Worm (Caenorhabditis elegans) whole organism, L1 larva: ENCODE results near the gene ubc-1.
A peak's percentile ranks its signal among the peaks of the same experiment; 100 is the strongest.
"Not testable (repeated sequence)": the region's sequence is repeated elsewhere in the genome, so short reads cannot be mapped to it uniquely, and the experiment has no call there.

Experiments used
- F16B12.6 ChIP-seq: fragments of 150-350 bp; optimal IDR thresholded peaks from 2 replicates; lab custom pipeline; 2014; ENCODE audit warnings: missing biosample characterization, missing genetic modification characterization
- aha-1 ChIP-seq: fragments of 150-350 bp; optimal IDR thresholded peaks from 2 replicates; lab custom pipeline; 2014; ENCODE audit warnings: missing biosample characterization, missing genetic modification characterization
- alr-1 ChIP-seq: fragments of 200-800 bp; sonication (Bioruptor generic); optimal IDR thresholded peaks from 2 replicates; lab custom pipeline; 2018; ENCODE audit warnings: borderline replicate concordance, mild to moderate bottlenecking, missing genetic modification characterization, missing compliant biosample characterization
- ama-1 ChIP-seq: fragments of 150-350 bp; optimal IDR thresholded peaks from 2 replicates; lab custom pipeline; 2014
- blmp-1 ChIP-seq: fragments of 150-350 bp; optimal IDR thresholded peaks from 2 replicates; lab custom pipeline; 2014; ENCODE audit warnings: missing biosample characterization, missing genetic modification characterization
- ceh-63 ChIP-seq: fragments of 200-800 bp; sonication (Bioruptor generic); optimal IDR thresholded peaks from 2 replicates; lab custom pipeline; 2018; ENCODE audit warnings: mild to moderate bottlenecking, missing genetic modification characterization, missing compliant biosample characterization
- dpl-1 ChIP-seq, 3 experiments: fragments of 150-350 bp in 2 of 3; sonication (generic microtip) in 1 of 3; optimal IDR thresholded peaks; 2 replicates each; lab custom pipeline; 2014 to 2017; ENCODE audit warnings: missing biosample characterization in 3 of 3, missing genetic modification characterization in 3 of 3, missing genetic modification reagents in 3 of 3
- dsc-1 ChIP-seq: sonication (generic microtip); optimal IDR thresholded peaks from 2 replicates; lab custom pipeline; 2016; ENCODE audit warnings: mild to moderate bottlenecking, missing genetic modification characterization, missing compliant biosample characterization
- efl-1 ChIP-seq, 4 experiments: fragments of 150-350 bp; optimal IDR thresholded peaks in 3 of 4; peaks in 1 of 4; 1 replicate in 1 of 4; 2 replicates in 3 of 4; lab custom pipeline; 2014; ENCODE audit warnings: missing biosample characterization in 2 of 4, missing genetic modification characterization in 2 of 4, missing genetic modification reagents in 2 of 4
- egl-13 ChIP-seq: sonication (generic microtip); optimal IDR thresholded peaks from 2 replicates; lab custom pipeline; 2016; ENCODE audit warnings: missing genotype, missing genetic modification reagents, missing genetic modification characterization, missing compliant biosample characterization
- elt-2 ChIP-seq: sonication (generic microtip); optimal IDR thresholded peaks from 2 replicates; lab custom pipeline; 2016; ENCODE audit warnings: missing genetic modification characterization, mild to moderate bottlenecking, inconsistent platforms, missing compliant biosample characterization, missing genetic modification reagents
- elt-3 ChIP-seq, 6 experiments: fragments of 150-350 bp in 1 of 6; sonication (generic microtip); optimal IDR thresholded peaks; 2 replicates each; lab custom pipeline; 2017 to 2018; ENCODE audit warnings: missing biosample characterization in 6 of 6, missing genetic modification characterization in 6 of 6, inconsistent platforms in 1 of 6
- ets-5 ChIP-seq: fragments of 200-800 bp; sonication (Bioruptor generic); IDR thresholded peaks from 2 replicates; pipeline ENCODE4 v1.3.6; 2022; ENCODE audit warnings: missing genetic modification characterization, missing compliant biosample characterization
- fkh-8 ChIP-seq: sonication (generic microtip); optimal IDR thresholded peaks from 2 replicates; lab custom pipeline; 2016; ENCODE audit warnings: mild to moderate bottlenecking, missing genetic modification characterization, missing compliant biosample characterization
- fos-1 ChIP-seq: fragments of 150-350 bp; optimal IDR thresholded peaks from 2 replicates; lab custom pipeline; 2014; ENCODE audit warnings: missing biosample characterization, missing genetic modification characterization
- grh-1 ChIP-seq: fragments of 200-800 bp; sonication (Bioruptor generic); IDR thresholded peaks from 2 replicates; pipeline ENCODE4 v1.3.6; 2022; ENCODE audit warnings: missing genetic modification reagents, missing genetic modification characterization, missing compliant biosample characterization
- irx-1 ChIP-seq: sonication (generic microtip); optimal IDR thresholded peaks from 2 replicates; lab custom pipeline; 2016; ENCODE audit warnings: missing genetic modification characterization, missing compliant biosample characterization
- lin-35 ChIP-seq, 2 experiments: fragments of 150-350 bp; optimal IDR thresholded peaks; 2 replicates each; lab custom pipeline; 2014; ENCODE audit warnings: missing biosample characterization in 2 of 2, missing genetic modification characterization in 2 of 2, missing genetic modification reagents in 2 of 2
- lir-3 ChIP-seq: sonication (generic microtip); optimal IDR thresholded peaks from 2 replicates; lab custom pipeline; 2016; ENCODE audit warnings: mild to moderate bottlenecking, missing genetic modification characterization, moderate library complexity, missing compliant biosample characterization; ENCODE audit not compliant: poor library complexity
- mdl-1 ChIP-seq, 2 experiments: fragments of 150-350 bp; optimal IDR thresholded peaks; 2 replicates each; lab custom pipeline; 2014 to 2017; ENCODE audit warnings: missing biosample characterization in 2 of 2, missing genetic modification characterization in 2 of 2, inconsistent platforms in 1 of 2
- mef-2 ChIP-seq: fragments of 150-350 bp; optimal IDR thresholded peaks from 2 replicates; lab custom pipeline; 2014; ENCODE audit warnings: missing biosample characterization, missing genetic modification characterization
- pax-3 ChIP-seq: fragments of 200-800 bp; sonication (Bioruptor generic); optimal IDR thresholded peaks from 2 replicates; lab custom pipeline; 2018; ENCODE audit warnings: mild to moderate bottlenecking, missing genetic modification characterization, moderate library complexity, missing compliant biosample characterization
- snpc-4 ChIP-seq: fragments of 150-350 bp; optimal IDR thresholded peaks from 2 replicates; lab custom pipeline; 2014; ENCODE audit warnings: missing biosample characterization, missing genetic modification characterization
- snu-23 ChIP-seq: sonication (generic microtip); optimal IDR thresholded peaks from 2 replicates; lab custom pipeline; 2016; ENCODE audit warnings: missing genetic modification characterization, missing compliant biosample characterization
- tlp-1 ChIP-seq: fragments of 150-350 bp; optimal IDR thresholded peaks from 2 replicates; lab custom pipeline; 2014; ENCODE audit warnings: missing biosample characterization, missing genetic modification characterization
- unc-62 ChIP-seq: fragments of 150-350 bp; optimal IDR thresholded peaks from 2 replicates; lab custom pipeline; 2014; ENCODE audit warnings: missing biosample characterization, missing genetic modification reagents, missing genetic modification characterization
- unc-86 ChIP-seq: sonication (generic microtip); optimal IDR thresholded peaks from 2 replicates; lab custom pipeline; 2016; ENCODE audit warnings: missing genetic modification characterization, missing compliant biosample characterization
- ztf-11 ChIP-seq, 2 experiments: sonication (generic microtip); optimal IDR thresholded peaks; 2 replicates each; lab custom pipeline; 2016 to 2017; ENCODE audit warnings: missing genetic modification characterization in 2 of 2, missing biosample characterization in 1 of 2, missing compliant biosample characterization in 1 of 2
- ztf-4 ChIP-seq: fragments of 150-350 bp; optimal IDR thresholded peaks from 2 replicates; lab custom pipeline; 2014; ENCODE audit warnings: missing biosample characterization, missing genetic modification characterization

Gene ubc-1

DNA sequence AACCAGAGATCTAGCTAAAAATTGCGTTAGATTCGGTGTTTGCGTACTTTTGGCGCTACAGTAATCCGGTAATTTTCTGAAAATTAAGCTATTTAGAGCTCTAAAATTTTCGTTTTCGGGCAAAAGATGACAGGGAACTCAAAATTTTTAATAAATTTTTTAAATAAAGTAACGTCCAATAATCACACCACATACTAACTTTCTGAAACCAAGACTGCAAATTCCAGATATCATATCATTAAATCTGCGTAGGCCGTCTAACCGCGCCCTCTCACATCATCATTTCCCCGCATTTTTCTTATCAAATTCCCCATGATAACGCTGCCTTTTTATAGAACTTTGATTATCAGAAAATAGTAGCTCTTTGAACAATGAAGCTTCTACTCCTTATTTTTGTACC lies 14.6 kb downstream of the ubc-1 start, which contains the start of gene drd-50:
drd-50 (plus strand) TSS at position 301 of the 400 bp plus-strand sequence.
- TF ChIP-seq lin-35 (GFP tag; optimal IDR thresholded peaks at IDR 0.05; lab: Kevin White, UChicago) (no peak), elt-2 (peak; percentile 38), dsc-1 (no peak), efl-1 (optimal IDR thresholded peaks at IDR 0.05; lab: Kevin White, UChicago) (no peak), efl-1 (GFP tag; optimal IDR thresholded peaks at IDR 0.05 in 1 of 2; lab: Kevin White, UChicago) (no peak), irx-1 (tag; lab: Kevin White, UChicago) (no peak)

DNA sequence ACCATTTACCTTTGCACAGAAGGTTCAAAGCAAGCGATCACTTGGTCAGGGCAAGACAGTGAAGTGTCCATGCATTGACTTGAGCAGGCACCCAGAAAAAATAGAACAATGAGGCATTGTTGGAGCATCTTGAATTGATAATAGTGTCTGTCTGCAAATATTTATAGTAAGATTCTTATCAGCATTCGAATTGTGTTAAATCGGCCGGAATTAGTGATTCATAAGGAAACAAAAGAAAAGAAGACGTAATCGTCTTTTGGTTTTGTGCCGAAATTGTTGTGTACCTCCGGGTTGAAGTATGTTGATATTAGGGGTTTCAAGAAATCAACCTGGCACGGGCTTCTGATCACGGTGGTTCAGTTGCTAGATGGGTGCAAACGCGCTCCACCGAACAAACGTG lies 17.4 kb downstream of the ubc-1 start, which contains the start of gene F49F1.5:
F49F1.5 (minus strand) TSS at position 153 of the 400 bp plus-strand sequence.
- TF ChIP-seq dpl-1 (GFP tag; optimal IDR thresholded peaks at IDR 0.05; lab: Kevin White, UChicago) (no peak), blmp-1 (tag; lab: Kevin White, UChicago) (no peak), alr-1 (tag; lab: Kevin White, UChicago) (no peak), unc-62 (GFP tag; lab: Kevin White, UChicago) (no peak), ets-5 (no peak), elt-2 (peak; percentile 69), snpc-4 (tag; lab: Kevin White, UChicago) (no peak), snu-23 (GFP tag; lab: Kevin White, UChicago) (no peak), ama-1 (lab: Kevin White, UChicago) (no peak)

DNA sequence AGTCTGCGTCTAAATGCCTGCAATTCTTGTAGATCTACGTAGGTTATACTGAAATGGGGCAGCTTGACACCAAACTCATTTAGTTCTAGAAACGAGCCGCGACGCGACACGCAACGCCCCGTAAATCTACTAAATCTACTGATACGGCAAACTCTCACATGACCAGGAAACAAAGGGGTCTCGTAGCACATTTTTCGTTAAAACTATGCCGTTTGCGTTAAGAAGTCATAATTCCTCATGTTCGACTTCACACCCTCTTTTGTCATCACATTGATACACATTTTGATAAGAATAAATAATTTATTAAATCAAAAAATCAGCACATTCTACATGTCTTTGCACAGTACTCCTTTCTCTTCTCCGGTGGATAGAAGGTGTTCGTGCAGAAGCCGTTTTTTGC lies 18.2 kb downstream of the ubc-1 start:
- TF ChIP-seq elt-2 (peak; percentile 79), pax-3 (tag; lab: Kevin White, UChicago) (no peak)

DNA sequence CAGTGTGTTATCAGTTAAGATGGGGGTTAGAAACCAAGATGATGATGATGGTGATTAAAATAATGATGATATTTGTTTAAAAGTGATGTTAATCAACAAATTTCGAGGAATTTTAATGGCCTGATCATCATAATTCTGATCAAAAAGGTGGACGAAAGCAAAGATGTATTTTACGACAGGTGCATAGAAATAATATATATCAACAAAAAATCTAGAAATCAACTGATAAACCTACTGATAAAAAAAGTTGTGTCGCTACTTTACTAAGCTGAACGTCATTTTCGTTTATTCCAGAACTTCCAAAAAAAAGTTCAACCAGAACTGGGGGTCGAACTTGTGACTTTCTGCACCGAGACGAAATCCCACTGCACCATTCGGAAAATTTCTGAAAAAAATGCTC lies 20.3 kb downstream of the ubc-1 start, which contains the start of gene mul-1:
mul-1 (minus strand) TSS at position 84 of the 400 bp plus-strand sequence.
- no peak for TF ChIP-seq ztf-11 (tag; optimal IDR thresholded peaks at IDR 0.05; lab: Kevin White, UChicago)
- TF ChIP-seq unc-62 (GFP tag; lab: Kevin White, UChicago), result no peak
- TF ChIP-seq elt-2, result peak; percentile 59
- no peak for TF ChIP-seq dsc-1
- no peak for TF ChIP-seq efl-1 (optimal IDR thresholded peaks at IDR 0.05; lab: Kevin White, UChicago)
- TF ChIP-seq efl-1 (GFP tag; optimal IDR thresholded peaks at IDR 0.05 in 1 of 2; lab: Kevin White, UChicago), result peak in 1 of 2 experiments; percentile 37

DNA sequence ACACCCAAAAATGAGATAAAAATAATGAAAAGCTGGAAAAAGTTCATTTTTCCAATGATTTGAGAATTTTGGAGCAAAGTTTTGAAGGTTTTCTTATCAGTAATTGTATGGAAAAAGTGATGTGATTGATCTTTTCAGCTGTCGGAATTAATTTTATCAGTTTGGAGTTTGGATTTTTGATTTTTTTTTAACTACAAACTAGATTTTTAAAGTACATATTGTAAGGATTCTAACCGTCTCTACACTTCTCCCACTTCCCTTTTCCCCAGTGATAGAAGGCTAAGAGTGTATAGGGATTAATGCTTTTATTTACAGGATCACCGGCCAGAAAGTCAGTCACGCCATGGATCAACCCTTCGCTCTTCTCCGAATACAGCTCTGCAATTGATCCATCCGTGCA lies 22.8 kb downstream of the ubc-1 start, which contains the start of gene F49F1.7:
F49F1.7 (minus strand) TSS at position 101 of the 400 bp plus-strand sequence.
- TF ChIP-seq ztf-4 (tag; lab: Kevin White, UChicago); egl-13; fos-1 (tag; lab: Kevin White, UChicago): not testable (repeated sequence)

DNA sequence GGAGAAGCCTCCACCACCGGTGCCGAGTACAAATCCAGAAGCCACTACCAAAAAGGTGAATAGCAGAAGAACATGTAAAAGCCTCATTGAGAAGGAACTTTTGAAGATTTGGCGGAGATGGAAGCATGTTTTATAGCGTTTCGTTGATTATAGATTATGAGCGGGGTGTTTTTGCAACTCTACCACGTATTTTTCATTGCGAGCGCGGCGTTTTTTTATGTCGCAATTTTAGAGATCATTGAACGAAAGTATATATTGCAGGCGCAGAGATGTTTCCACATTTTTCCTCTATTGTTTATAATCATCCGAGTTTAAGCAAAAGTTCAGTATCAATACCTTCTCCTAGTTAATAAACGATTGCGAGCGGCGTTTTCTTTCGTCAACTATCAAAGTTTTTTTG lies 32.9 kb downstream of the ubc-1 start, which contains the start of gene F49F1.17:
F49F1.17 (minus strand) TSS at position 101 of the 400 bp plus-strand sequence.
- TF ChIP-seq elt-3 (tag; optimal IDR thresholded peaks at IDR 0.05; lab: Kevin White, UChicago) (no peak), dsc-1 (no peak)
- TF ChIP-seq, all 84 proteins: peak for 0

DNA sequence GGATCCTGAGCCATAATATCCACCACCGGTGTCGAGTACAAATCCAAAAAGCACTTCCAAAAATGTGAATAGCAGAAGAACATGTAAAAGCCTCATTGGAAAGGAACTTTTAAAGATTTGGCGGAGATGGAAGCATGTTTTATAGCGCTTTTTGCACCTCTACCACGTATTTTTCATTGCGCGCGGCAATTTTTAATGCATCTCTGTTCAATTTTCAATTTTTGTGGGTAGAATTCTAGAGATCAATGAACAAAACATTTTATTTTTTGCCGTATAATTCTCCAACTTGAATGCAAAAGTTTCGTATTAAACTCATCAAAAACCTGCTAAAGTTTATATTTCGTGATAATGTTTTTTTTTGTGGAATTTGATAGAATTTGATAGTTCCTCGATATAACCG lies 34.7 kb downstream of the ubc-1 start, which contains the start of gene F49F1.9:
F49F1.9 (minus strand) TSS at position 101 of the 400 bp plus-strand sequence.
- no peak for TF ChIP-seq dsc-1
- TF ChIP-seq unc-86 (tag; lab: Kevin White, UChicago), result no peak
- TF ChIP-seq unc-62 (GFP tag; lab: Kevin White, UChicago), result no peak
- TF ChIP-seq ceh-63 (GFP tag; lab: Kevin White, UChicago), result no peak
- no peak for TF ChIP-seq lir-3 (tag; lab: Kevin White, UChicago)

DNA sequence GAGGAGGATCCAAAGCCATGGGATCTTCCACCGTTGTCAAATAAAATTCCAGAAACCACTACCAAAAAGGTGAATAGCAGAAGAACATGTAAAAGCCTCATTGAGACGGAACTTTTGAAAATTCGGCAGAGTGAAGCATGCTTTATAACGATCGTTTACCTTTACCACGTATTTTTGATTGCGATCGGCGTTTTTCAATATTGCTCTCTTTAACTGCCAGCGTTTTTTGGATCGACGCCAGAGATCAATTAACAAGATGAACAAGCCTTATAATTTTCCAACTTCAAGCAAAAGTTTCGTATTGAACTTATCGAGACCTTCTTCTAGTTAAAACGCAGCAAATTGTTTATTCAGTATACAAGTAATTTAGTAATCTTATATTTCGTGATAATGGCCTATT lies 36.2 kb downstream of the ubc-1 start, which contains the start of gene F49F1.10:
F49F1.10 (minus strand) TSS at position 101 of the 400 bp plus-strand sequence.
- TF ChIP-seq elt-3 (tag; optimal IDR thresholded peaks at IDR 0.05; lab: Kevin White, UChicago), result no peak
- no peak for TF ChIP-seq tlp-1 (tag; lab: Kevin White, UChicago)
- no peak for TF ChIP-seq F16B12.6 (tag; lab: Kevin White, UChicago)
- TF ChIP-seq mdl-1 (tag; optimal IDR thresholded peaks at IDR 0.05; lab: Kevin White, UChicago), result no peak
- TF ChIP-seq fkh-8, result no peak
- no peak for TF ChIP-seq fos-1 (tag; lab: Kevin White, UChicago)
- no peak for TF ChIP-seq grh-1 (GFP tag; lab: Robert Waterston, UW)
- TF ChIP-seq mef-2 (tag; lab: Kevin White, UChicago), result no peak
- no peak for TF ChIP-seq ztf-4 (tag; lab: Kevin White, UChicago)
- no peak for TF ChIP-seq aha-1 (tag; lab: Kevin White, UChicago)
